Worm (Caenorhabditis elegans): Measurements from ENCODE around the gene lips-2.

The lips-2 gene

ce11 chrX:12270841-12271240 is 14.8 kb upstream of the lips-2 start, which contains the start of gene otpl-8:
TSS of gene otpl-8 (minus strand) at chrX:12270941.
- TF ChIP-seq sem-4 (tag; optimal IDR thresholded peaks at IDR 0.05) (no peak), mab-5 (tag; optimal IDR thresholded peaks at IDR 0.05) (no peak), peb-1 (tag; optimal IDR thresholded peaks at IDR 0.05) (no peak), lin-39 (tag; optimal IDR thresholded peaks at IDR 0.05) (no peak), nhr-129 (tag; optimal IDR thresholded peaks at IDR 0.05) (no peak), unc-62 (GFP tag; optimal IDR thresholded peaks at IDR 0.05) (no peak), mdl-1 (tag; optimal IDR thresholded peaks at IDR 0.05) (no peak), nhr-6 (tag; optimal IDR thresholded peaks at IDR 0.05) (no peak), blmp-1 (tag; optimal IDR thresholded peaks at IDR 0.05; ENCODE audit: insufficient read depth) (no peak), nhr-25 (tag; optimal IDR thresholded peaks at IDR 0.05) (no peak), fos-1 (tag; optimal IDR thresholded peaks at IDR 0.05) (no peak), nhr-237 (tag; optimal IDR thresholded peaks at IDR 0.05) (no peak), elt-1 (tag; optimal IDR thresholded peaks at IDR 0.05) (no peak), ceh-16 (tag; optimal IDR thresholded peaks at IDR 0.05) (no peak)

DNA sequence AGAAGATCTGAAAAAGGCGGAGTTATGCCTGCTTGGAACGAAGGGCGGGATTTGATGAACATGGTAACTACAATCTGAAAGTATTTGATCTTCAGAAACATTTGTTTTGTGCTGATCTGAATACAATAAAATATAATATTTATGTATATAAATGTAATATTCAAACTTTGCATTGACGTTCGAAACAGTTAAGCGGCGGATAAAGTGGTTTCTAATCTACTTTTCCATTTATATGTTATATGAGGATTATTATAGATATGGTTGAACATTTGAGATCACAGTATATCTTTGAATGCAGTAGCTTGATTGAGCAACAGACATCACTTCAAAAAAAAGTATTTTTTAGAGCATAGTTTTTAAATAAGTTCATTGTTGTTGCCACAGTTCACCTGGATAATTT is 11.7 kb upstream of the lips-2 start, which contains the start of gene H19J13.2:
Gene H19J13.2 (minus strand): TSS at position 101 of the 400 bp plus-strand sequence.
- TF ChIP-seq ama-1 (optimal IDR thresholded peaks at IDR 0.05) (no peak), aly-2 (tag; optimal IDR thresholded peaks at IDR 0.05) (no peak), egl-27 (tag; optimal IDR thresholded peaks at IDR 0.05) (no peak), mbf-1 (tag; optimal IDR thresholded peaks at IDR 0.05) (no peak), Y55F3AM.14 (GFP tag; optimal IDR thresholded peaks at IDR 0.05) (no peak)

- TF ChIP-seq nhr-6 (tag; optimal IDR thresholded peaks at IDR 0.05): no peak
- no peak for TF ChIP-seq Y55F3AM.14 (GFP tag; optimal IDR thresholded peaks at IDR 0.05)
- no peak for TF ChIP-seq nhr-25 (tag; optimal IDR thresholded peaks at IDR 0.05)
- TF ChIP-seq nhr-11 (tag; optimal IDR thresholded peaks at IDR 0.05): no peak
- TF ChIP-seq aly-2 (tag; optimal IDR thresholded peaks at IDR 0.05): no peak
- TF ChIP-seq mdl-1 (tag; optimal IDR thresholded peaks at IDR 0.05): no peak
- TF ChIP-seq ama-1 (optimal IDR thresholded peaks at IDR 0.05): no peak
- no peak for TF ChIP-seq alr-1 (tag; optimal IDR thresholded peaks at IDR 0.05)
- TF ChIP-seq ztf-4 (tag; optimal IDR thresholded peaks at IDR 0.05): no peak
- TF ChIP-seq ztf-1 (GFP tag; conservative IDR thresholded peaks at IDR 0.05): no peak
- no peak for TF ChIP-seq egl-27 (tag; optimal IDR thresholded peaks at IDR 0.05)
- TF ChIP-seq ztf-11 (tag; optimal IDR thresholded peaks at IDR 0.05): no peak
These were observed 10.0 kb upstream of the lips-2 start, which contains the start of gene C04B4.6 for ce11 chrX:12275577-12275976. TSS of gene C04B4.6 (minus strand) at chrX:12275677.

DNA sequence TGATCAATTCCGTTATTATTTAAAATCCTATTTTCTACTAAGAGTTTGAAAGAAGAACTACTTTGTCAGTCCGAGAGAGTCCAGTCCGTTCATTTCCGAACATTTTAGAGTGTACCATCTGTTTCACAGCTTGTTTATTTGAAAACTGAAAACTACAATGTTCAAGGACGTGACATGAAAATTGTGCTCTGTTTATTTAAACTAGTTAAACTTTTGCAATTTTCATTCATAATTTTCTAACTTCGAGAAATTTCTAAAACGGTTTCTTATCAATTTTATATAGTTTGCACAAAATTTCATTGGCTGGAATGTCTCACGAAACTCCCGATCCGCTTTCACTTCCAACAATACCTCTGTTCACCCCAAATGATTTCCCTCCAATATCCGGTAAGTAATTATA is 5.1 kb upstream of the lips-2 start, which contains the start of gene C04B4.1:
Gene C04B4.1 (plus strand): TSS at position 301 of the 400 bp plus-strand sequence.
- TF ChIP-seq nhr-6 (tag; optimal IDR thresholded peaks at IDR 0.05) (no peak), C34F6.9 (tag; optimal IDR thresholded peaks at IDR 0.05) (no peak), ztf-11 (tag; optimal IDR thresholded peaks at IDR 0.05) (no peak), R02D3.7 (tag; optimal IDR thresholded peaks at IDR 0.05) (no peak), sma-9 (GFP tag; optimal IDR thresholded peaks at IDR 0.05) (no peak), sma-9 (tag; optimal IDR thresholded peaks at IDR 0.05) (no peak), aly-2 (tag; optimal IDR thresholded peaks at IDR 0.05) (no peak), ceh-82 (tag; optimal IDR thresholded peaks at IDR 0.05) (no peak), skn-1 (tag; optimal IDR thresholded peaks at IDR 0.05) (no peak), ztf-4 (tag; optimal IDR thresholded peaks at IDR 0.05) (no peak), gmeb-1 (tag; optimal IDR thresholded peaks at IDR 0.05) (no peak), mab-5 (tag; optimal IDR thresholded peaks at IDR 0.05) (no peak), snpc-4 (tag; optimal IDR thresholded peaks at IDR 0.05) (no peak), ama-1 (optimal IDR thresholded peaks at IDR 0.05) (no peak), alr-1 (tag; optimal IDR thresholded peaks at IDR 0.05) (no peak), ZK546.5 (tag; optimal IDR thresholded peaks at IDR 0.05) (no peak)

DNA sequence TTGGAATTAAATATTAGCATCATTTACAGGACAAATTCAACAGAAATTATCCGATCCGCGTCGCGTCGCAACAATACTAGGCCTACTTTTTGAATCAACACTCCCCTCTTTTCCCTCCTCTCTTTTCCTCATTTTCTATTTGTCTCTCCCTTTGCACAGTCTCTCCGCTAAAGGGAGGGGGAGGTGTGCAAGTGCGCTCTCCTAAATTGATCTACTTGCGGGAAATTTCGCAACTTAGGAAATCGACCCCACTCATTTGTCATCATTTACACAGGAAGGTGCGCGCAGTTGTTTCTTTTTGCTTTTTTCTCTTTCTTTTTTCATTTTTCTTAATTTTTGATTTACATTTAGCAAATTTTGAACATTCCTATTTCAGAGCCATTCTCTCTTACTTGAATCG is 2.7 kb upstream of the lips-2 start, which contains the start of gene C04B4.2:
Gene C04B4.2 (plus strand): TSS at position 371 of the 400 bp plus-strand sequence.
- no peak for TF ChIP-seq sma-9 (GFP tag; optimal IDR thresholded peaks at IDR 0.05)
- TF ChIP-seq sma-9 (tag; optimal IDR thresholded peaks at IDR 0.05): no peak
- no peak for TF ChIP-seq nhr-23 (tag; optimal IDR thresholded peaks at IDR 0.05)
- TF ChIP-seq alr-1 (tag; optimal IDR thresholded peaks at IDR 0.05): no peak
- TF ChIP-seq R02D3.7 (tag; optimal IDR thresholded peaks at IDR 0.05): no peak
- no peak for TF ChIP-seq nhr-129 (tag; optimal IDR thresholded peaks at IDR 0.05)
- no peak for TF ChIP-seq zag-1 (tag; optimal IDR thresholded peaks at IDR 0.05)
- no peak for TF ChIP-seq gmeb-1 (tag; optimal IDR thresholded peaks at IDR 0.05)
- no peak for TF ChIP-seq nhr-6 (tag; optimal IDR thresholded peaks at IDR 0.05)
- TF ChIP-seq nhr-12 (tag; optimal IDR thresholded peaks at IDR 0.05): no peak
